Worm (Caenorhabditis elegans) whole organism, L4 larva: ENCODE measurements around the gene fut-3.

Experiments
- F44E2.7 ChIP-seq: fragments of 200-800 bp; sonication (Bioruptor generic); IDR thresholded peaks from 2 replicates; pipeline ENCODE4 v2.1.2; 2022; ENCODE audit warnings: missing genetic modification characterization, missing compliant biosample characterization
- T26A8.4 ChIP-seq: fragments of 200-800 bp; sonication (Bioruptor generic); IDR thresholded peaks from 2 replicates; pipeline ENCODE4 v1.3.6; 2022; ENCODE audit warnings: missing genetic modification characterization, missing compliant biosample characterization
- aly-2 ChIP-seq: sonication (generic microtip); optimal IDR thresholded peaks from 2 replicates; lab custom pipeline; 2018; ENCODE audit warnings: missing biosample characterization, missing genetic modification characterization
- arid-1 ChIP-seq: fragments of 200-800 bp; sonication (Bioruptor generic); conservative IDR thresholded peaks from 2 replicates; pipeline ENCODE4 v1.3.6; 2022; ENCODE audit warnings: missing genetic modification reagents, missing genetic modification characterization, missing compliant biosample characterization
- attf-4 ChIP-seq: sonication (generic microtip); optimal IDR thresholded peaks from 3 replicates; lab custom pipeline; 2017; ENCODE audit warnings: missing biosample characterization, missing genetic modification characterization
- ceh-28 ChIP-seq: fragments of 150-350 bp; optimal IDR thresholded peaks from 2 replicates; lab custom pipeline; 2014; ENCODE audit warnings: missing biosample characterization, missing genetic modification reagents, missing genetic modification characterization
- ceh-32 ChIP-seq: sonication (generic microtip); optimal IDR thresholded peaks from 2 replicates; lab custom pipeline; 2016; ENCODE audit warnings: mild to moderate bottlenecking, missing genetic modification characterization, missing compliant biosample characterization; ENCODE audit not compliant: poor library complexity
- ceh-62 ChIP-seq: sonication (generic microtip); optimal IDR thresholded peaks from 2 replicates; lab custom pipeline; 2017; ENCODE audit warnings: missing biosample characterization, missing genetic modification characterization
- ces-1 ChIP-seq: fragments of 150-350 bp; sonication (generic microtip); optimal IDR thresholded peaks from 4 replicates; lab custom pipeline; 2014; ENCODE audit warnings: missing biosample characterization, missing genetic modification reagents, missing genetic modification characterization
- cey-2 ChIP-seq: sonication (generic microtip); optimal IDR thresholded peaks from 3 replicates; lab custom pipeline; 2017; ENCODE audit warnings: missing genetic modification characterization, mild to moderate bottlenecking, missing compliant biosample characterization, antibody characterized with exemption, borderline replicate concordance; ENCODE audit not compliant: insufficient read depth
- ctbp-1 ChIP-seq: fragments of 200-800 bp; sonication (Bioruptor generic); IDR thresholded peaks from 2 replicates; pipeline ENCODE4 v1.3.6; 2022; ENCODE audit warnings: missing genetic modification reagents, missing genetic modification characterization, missing compliant biosample characterization
- daf-12 ChIP-seq: fragments of 150-350 bp; optimal IDR thresholded peaks from 2 replicates; lab custom pipeline; 2014; ENCODE audit warnings: missing biosample characterization, missing genetic modification reagents, missing genetic modification characterization
- daf-19 ChIP-seq: fragments of 200-800 bp; sonication (Bioruptor generic); conservative IDR thresholded peaks from 2 replicates; pipeline ENCODE4 v1.3.6; 2022; ENCODE audit warnings: missing genetic modification characterization, missing compliant biosample characterization
- daf-8 ChIP-seq: fragments of 200-800 bp; sonication (Bioruptor generic); IDR thresholded peaks from 2 replicates; pipeline ENCODE4 v1.3.6; 2022; ENCODE audit warnings: missing genetic modification characterization, missing compliant biosample characterization
- dmd-6 ChIP-seq: fragments of 200-800 bp; sonication (Bioruptor generic); IDR thresholded peaks from 2 replicates; pipeline ENCODE4 v1.3.6; 2022; ENCODE audit warnings: missing genetic modification reagents, missing genetic modification characterization, missing compliant biosample characterization
- dpl-1 ChIP-seq: fragments of 150-350 bp; optimal IDR thresholded peaks from 2 replicates; lab custom pipeline; 2014; ENCODE audit warnings: missing biosample characterization, missing genetic modification reagents, missing genetic modification characterization
- duxl-1 ChIP-seq: sonication (generic microtip); optimal IDR thresholded peaks from 2 replicates; lab custom pipeline; 2016; ENCODE audit warnings: mild to moderate bottlenecking, missing genetic modification characterization, moderate library complexity, missing compliant biosample characterization; ENCODE audit not compliant: poor library complexity
- dve-1 ChIP-seq: sonication (generic microtip); optimal IDR thresholded peaks from 2 replicates; lab custom pipeline; 2017; ENCODE audit warnings: antibody characterized with exemption, mild to moderate bottlenecking, missing genetic modification characterization, missing compliant biosample characterization; ENCODE audit not compliant: insufficient read depth
- egl-27 ChIP-seq: sonication (generic microtip); optimal IDR thresholded peaks from 3 replicates; lab custom pipeline; 2017; ENCODE audit warnings: missing biosample characterization, missing genetic modification reagents, missing genetic modification characterization
- egl-43 ChIP-seq: fragments of 200-800 bp; sonication (Bioruptor generic); IDR thresholded peaks from 2 replicates; pipeline ENCODE4 v1.3.6; 2022; ENCODE audit warnings: missing genetic modification reagents, missing genetic modification characterization, missing compliant biosample characterization
- fkh-10 ChIP-seq: fragments of 150-350 bp; optimal IDR thresholded peaks from 2 replicates; lab custom pipeline; 2014; ENCODE audit warnings: missing biosample characterization, missing genetic modification reagents, missing genetic modification characterization
- gei-8 ChIP-seq: fragments of 200-800 bp; sonication (Bioruptor generic); optimal IDR thresholded peaks from 2 replicates; lab custom pipeline; 2018; ENCODE audit warnings: mild to moderate bottlenecking, missing genetic modification characterization, missing compliant biosample characterization
- hif-1 ChIP-seq, 2 experiments: sonication (generic microtip); optimal IDR thresholded peaks; 2 replicates each; lab custom pipeline; 2016 to 2017; ENCODE audit warnings: missing compliant biosample characterization in 2 of 2, missing genetic modification characterization in 2 of 2, missing genetic modification reagents in 2 of 2, missing genotype in 2 of 2, mild to moderate bottlenecking in 1 of 2
- hlh-11 ChIP-seq: fragments of 200-800 bp; sonication (Bioruptor generic); optimal IDR thresholded peaks from 2 replicates; lab custom pipeline; 2018; ENCODE audit warnings: mild to moderate bottlenecking, missing genetic modification characterization, missing compliant biosample characterization
- hlh-30 ChIP-seq: sonication (generic microtip); optimal IDR thresholded peaks from 2 replicates; lab custom pipeline; 2017; ENCODE audit warnings: antibody characterized with exemption, mild to moderate bottlenecking, missing genetic modification characterization, missing compliant biosample characterization; ENCODE audit not compliant: insufficient read depth
- hmg-1.1 ChIP-seq: fragments of 200-800 bp; sonication (Bioruptor generic); IDR thresholded peaks from 2 replicates; pipeline ENCODE4 v1.3.6; 2022; ENCODE audit warnings: missing genetic modification reagents, missing genetic modification characterization, missing compliant biosample characterization
- lin-1 ChIP-seq: fragments of 200-800 bp; sonication (Bioruptor generic); IDR thresholded peaks from 2 replicates; pipeline ENCODE4 v1.3.6; 2022; ENCODE audit warnings: missing genetic modification reagents, missing genetic modification characterization, missing compliant biosample characterization
- lin-13 ChIP-seq: fragments of 150-350 bp; optimal IDR thresholded peaks from 2 replicates; lab custom pipeline; 2014; ENCODE audit warnings: missing biosample characterization, missing genetic modification reagents, missing genetic modification characterization
- lin-29 ChIP-seq: fragments of 200-800 bp; sonication (Bioruptor generic); IDR thresholded peaks from 2 replicates; pipeline ENCODE4 v1.3.6; 2022; ENCODE audit warnings: missing genetic modification reagents, missing genetic modification characterization, missing compliant biosample characterization
- madf-5 ChIP-seq, 2 experiments: fragments of 200-800 bp; sonication (Bioruptor generic); IDR thresholded peaks; 2 replicates each; pipeline ENCODE4 v1.3.6; 2022; ENCODE audit warnings: missing compliant biosample characterization in 2 of 2, missing genetic modification characterization in 2 of 2
- madf-9 ChIP-seq: fragments of 200-800 bp; sonication (Bioruptor generic); conservative IDR thresholded peaks from 2 replicates; pipeline ENCODE4 v1.3.6; 2022; ENCODE audit warnings: missing genetic modification reagents, missing genetic modification characterization, missing compliant biosample characterization
- mdl-1 ChIP-seq, 2 experiments: fragments of 150-350 bp in 1 of 2; sonication (generic microtip) in 1 of 2; optimal IDR thresholded peaks; 2 replicates each; lab custom pipeline; 2014 to 2017; ENCODE audit warnings: missing biosample characterization in 2 of 2, missing genetic modification characterization in 2 of 2
- mdt-29 ChIP-seq: fragments of 200-800 bp; sonication (Bioruptor generic); IDR thresholded peaks from 2 replicates; pipeline ENCODE4 v1.3.6; 2022; ENCODE audit warnings: missing genetic modification reagents, missing genetic modification characterization, missing compliant biosample characterization
- mep-1 ChIP-seq: fragments of 150-350 bp; sonication (generic microtip); optimal IDR thresholded peaks from 3 replicates; lab custom pipeline; 2014; ENCODE audit warnings: missing biosample characterization, missing genetic modification characterization
- nhr-10 ChIP-seq: fragments of 150-350 bp; optimal IDR thresholded peaks from 2 replicates; lab custom pipeline; 2014; ENCODE audit warnings: missing biosample characterization, missing genetic modification characterization
- nhr-111 ChIP-seq: fragments of 200-800 bp; sonication (Bioruptor generic); optimal IDR thresholded peaks from 2 replicates; lab custom pipeline; 2018; ENCODE audit warnings: mild to moderate bottlenecking, missing genetic modification characterization, missing compliant biosample characterization
- nhr-28 ChIP-seq: fragments of 150-350 bp; optimal IDR thresholded peaks from 2 replicates; lab custom pipeline; 2014; ENCODE audit warnings: missing biosample characterization, missing genetic modification characterization
- nhr-42 ChIP-seq: fragments of 200-800 bp; sonication (Bioruptor generic); IDR thresholded peaks from 2 replicates; pipeline ENCODE4 v1.3.6; 2022; ENCODE audit warnings: missing genetic modification characterization, missing compliant biosample characterization
- nhr-48 ChIP-seq: sonication (generic microtip); optimal IDR thresholded peaks from 2 replicates; lab custom pipeline; 2016; ENCODE audit warnings: mild to moderate bottlenecking, missing genetic modification characterization, missing compliant biosample characterization
- pqm-1 ChIP-seq: sonication (generic microtip); optimal IDR thresholded peaks from 2 replicates; lab custom pipeline; 2017; ENCODE audit warnings: missing biosample characterization, missing genetic modification characterization
- rbr-2 ChIP-seq: sonication (generic microtip); optimal IDR thresholded peaks from 2 replicates; lab custom pipeline; 2016; ENCODE audit warnings: missing genotype, missing genetic modification characterization, missing compliant biosample characterization
- saeg-2 ChIP-seq: fragments of 200-800 bp; sonication (Bioruptor generic); IDR thresholded peaks from 2 replicates; pipeline ENCODE4 v1.3.6; 2022; ENCODE audit warnings: missing genetic modification reagents, missing genetic modification characterization, missing compliant biosample characterization
- set-16 ChIP-seq: fragments of 200-800 bp; sonication (Bioruptor generic); IDR thresholded peaks from 2 replicates; pipeline ENCODE4 v1.3.6; 2022; ENCODE audit warnings: missing genetic modification reagents, missing genetic modification characterization, missing compliant biosample characterization
- skn-1 ChIP-seq: fragments of 150-350 bp; optimal IDR thresholded peaks from 2 replicates; lab custom pipeline; 2014; ENCODE audit warnings: missing biosample characterization, missing genetic modification characterization
- snpc-1.2 ChIP-seq: fragments of 200-800 bp; sonication (Bioruptor generic); IDR thresholded peaks from 2 replicates; pipeline ENCODE4 v1.3.6; 2022; ENCODE audit warnings: missing genetic modification reagents, missing genetic modification characterization, missing compliant biosample characterization
- spr-1 ChIP-seq: sonication (generic microtip); optimal IDR thresholded peaks from 2 replicates; lab custom pipeline; 2016; ENCODE audit warnings: mild to moderate bottlenecking, missing genetic modification characterization, missing compliant biosample characterization
- unc-62 ChIP-seq, 3 experiments: fragments of 150-350 bp in 1 of 3; sonication (generic microtip); optimal IDR thresholded peaks in 2 of 3; peaks in 1 of 3; 1 replicate in 1 of 3; 2 replicates in 2 of 3; lab custom pipeline; 2014 to 2017; ENCODE audit warnings: missing biosample characterization in 3 of 3, missing genetic modification characterization in 3 of 3, missing genetic modification reagents in 3 of 3, missing genotype in 1 of 3
- zfp-2 ChIP-seq: sonication (generic microtip); optimal IDR thresholded peaks from 2 replicates; lab custom pipeline; 2016; ENCODE audit warnings: mild to moderate bottlenecking, missing genetic modification characterization, missing compliant biosample characterization
- zip-11 ChIP-seq: fragments of 200-800 bp; sonication (Bioruptor generic); IDR thresholded peaks from 2 replicates; pipeline ENCODE4 v1.3.6; 2022; ENCODE audit warnings: missing genetic modification characterization, missing compliant biosample characterization

Gene fut-3

ce11 chrII:5661735-5662177 lies 2.2 kb upstream of the fut-3 start (continued):
- TF ChIP-seq lin-1 (GFP tag; lab: Robert Waterston, UW) (peak; percentile 98), zip-11 (GFP tag; lab: Robert Waterston, UW) (peak; percentile 67; the same call in 1 of the 2 replicates), nhr-111 (GFP tag; lab: Kevin White, UChicago) (peak; percentile 99), nhr-42 (GFP tag; lab: Robert Waterston, UW) (peak; percentile 94), lin-29 (GFP tag; lab: Robert Waterston, UW) (peak; percentile 89), daf-8 (peak; percentile 83; the same call in 1 of the 2 replicates), hif-1 (tag; optimal IDR thresholded peaks at IDR 0.05; lab: Kevin White, UChicago) (peak; percentile 31 to 94), dve-1 (tag; lab: Kevin White, UChicago) (peak; percentile 80), saeg-2 (GFP tag; lab: Robert Waterston, UW) (peak; percentile 95), gei-8 (GFP tag; lab: Kevin White, UChicago) (peak; percentile 97), ceh-62 (tag; lab: Kevin White, UChicago) (no peak), dmd-6 (GFP tag; lab: Robert Waterston, UW) (peak; percentile 90), hlh-11 (peak; percentile 87), daf-12 (tag; lab: Kevin White, UChicago) (no peak), daf-19 (0 out of 2 replicates have a peak, but pooled peaks have one; percentile 51), mep-1 (tag; lab: Kevin White, UChicago) (peak; percentile 90), hlh-30 (tag; lab: Kevin White, UChicago) (peak; percentile 89), mdl-1 (tag; optimal IDR thresholded peaks at IDR 0.05; lab: Kevin White, UChicago) (peak; percentile 85 to 87), aly-2 (tag; lab: Kevin White, UChicago) (no peak), unc-62 (GFP tag; optimal IDR thresholded peaks at IDR 0.05 in 1 of 2; lab: Kevin White, UChicago) (peak in 1 of 2 experiments; percentile 100), unc-62 (tag; optimal IDR thresholded peaks at IDR 0.05; lab: Kevin White, UChicago) (peak; percentile 45), arid-1 (GFP tag; lab: Robert Waterston, UW) (peak; percentile 97), egl-43 (GFP tag; lab: Robert Waterston, UW) (peak; percentile 99), ctbp-1 (GFP tag; lab: Robert Waterston, UW) (peak; percentile 99), madf-5 (GFP tag; IDR thresholded peaks at IDR 0.05; lab: Robert Waterston, UW) (peak; percentile 95 to 98), nhr-28 (peak; percentile 55), madf-9 (peak; percentile 90), spr-1 (peak; percentile 91), snpc-1.2 (GFP tag; lab: Robert Waterston, UW) (peak; percentile 94), lin-13 (peak; percentile 76), zfp-2 (peak; percentile 57), egl-27 (tag; lab: Kevin White, UChicago) (peak; percentile 78), mdt-29 (GFP tag; lab: Robert Waterston, UW) (peak; percentile 94), ceh-28 (peak; percentile 76), cey-2 (no peak), hmg-1.1 (GFP tag; lab: Robert Waterston, UW) (peak; percentile 97), attf-4 (tag; lab: Kevin White, UChicago) (no peak), nhr-10 (peak; percentile 77), rbr-2 (tag; lab: Kevin White, UChicago) (peak; percentile 96), T26A8.4 (GFP tag; lab: Robert Waterston, UW) (peak; percentile 97), nhr-48 (tag; lab: Kevin White, UChicago) (peak; percentile 73), ceh-32 (tag; lab: Kevin White, UChicago) (peak; percentile 59), skn-1 (tag; lab: Kevin White, UChicago) (peak; percentile 62), fkh-10 (peak; percentile 85), pqm-1 (tag; lab: Kevin White, UChicago) (peak; percentile 11), duxl-1 (tag; lab: Kevin White, UChicago) (peak; percentile 69), dpl-1 (GFP tag; lab: Kevin White, UChicago) (peak; percentile 37), set-16 (GFP tag; lab: Robert Waterston, UW) (peak; percentile 99), ces-1 (no peak), F44E2.7 (peak; percentile 94)
